Worm (Caenorhabditis elegans) whole organism, L4/young adult: Measurements from ENCODE around the gene K08H2.3.

Source experiments
- dao-5 ChIP-seq: sonication (generic microtip); optimal IDR thresholded peaks from 2 replicates; lab custom pipeline; 2016; ENCODE audit warnings: missing genotype, missing genetic modification characterization, moderate library complexity, missing compliant biosample characterization
- him-1 ChIP-seq: sonication (generic microtip); optimal IDR thresholded peaks from 2 replicates; lab custom pipeline; 2016; ENCODE audit warnings: missing genotype, missing genetic modification reagents, missing genetic modification characterization, missing compliant biosample characterization

DNA sequence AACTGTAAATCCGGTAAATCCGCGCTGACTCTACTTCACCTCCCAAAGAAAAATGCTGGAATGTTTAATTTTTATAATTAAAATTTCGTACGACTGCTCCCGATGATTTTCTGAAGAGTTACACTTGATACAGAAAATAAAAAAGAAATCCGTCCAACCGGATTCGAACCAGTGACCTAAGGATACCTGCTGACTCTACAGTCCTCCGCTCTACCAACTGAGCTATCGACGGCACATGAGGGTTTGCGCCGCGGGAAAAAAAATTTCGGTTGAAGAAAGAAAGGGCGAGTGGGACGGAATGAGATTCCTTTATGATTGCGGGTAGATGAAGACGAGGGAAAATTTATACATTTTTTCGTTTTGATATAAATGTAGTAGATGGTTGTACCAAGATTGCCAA lies 47.4 kb downstream of the K08H2.3 start:
- no peak for TF ChIP-seq him-1 (tag; lab: Kevin White, UChicago)
- TF ChIP-seq dao-5 (tag; lab: Kevin White, UChicago): no peak
